Fruit fly (Drosophila melanogaster): ENCODE measurements around the gene CG31909.

The CG31909 gene

DNA sequence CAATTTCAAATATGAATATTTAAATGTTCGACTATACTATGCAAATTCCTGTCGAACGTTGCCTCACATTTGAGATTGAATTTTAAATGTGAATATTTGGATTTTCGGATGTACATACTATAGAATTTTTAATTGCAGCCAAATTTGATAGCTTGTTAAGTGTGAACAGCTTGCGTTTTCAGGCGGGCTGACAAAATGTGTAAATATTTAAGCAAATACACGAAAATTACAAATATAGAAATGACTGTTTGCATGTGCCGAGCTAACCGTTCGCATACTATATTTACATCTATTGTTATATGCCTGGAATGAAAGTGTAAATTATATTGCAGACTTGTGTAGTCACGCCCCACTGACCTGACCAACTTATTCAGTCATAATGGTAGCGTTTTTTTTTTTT, 41.7 kb upstream of the CG31909 start (continued):
- peak; percentile 9 for TF ChIP-seq Blimp-1 (GFP tag; optimal IDR thresholded peaks at IDR 0.05)
- TF ChIP-seq BtbVII (GFP tag; optimal IDR thresholded peaks at IDR 0.05) = peak; percentile 30
- TF ChIP-seq sens (GFP tag) = peak; percentile 65
- peak; percentile 25 for TF ChIP-seq caup (GFP tag; optimal IDR thresholded peaks at IDR 0.05; ENCODE audit: severe bottlenecking)
- TF ChIP-seq PHDP (tag; optimal IDR thresholded peaks at IDR 0.05) = peak; percentile 24
- no peak for TF ChIP-seq zfh1 (GFP tag; IDR thresholded peaks at IDR 0.05)
- TF ChIP-seq org-1 (GFP tag; optimal IDR thresholded peaks at IDR 0.05) = peak; percentile 28
- TF ChIP-seq kni (GFP tag; optimal IDR thresholded peaks at IDR 0.05) = no peak
- TF ChIP-seq CG10431 (GFP tag; optimal IDR thresholded peaks at IDR 0.05) = no peak

DNA sequence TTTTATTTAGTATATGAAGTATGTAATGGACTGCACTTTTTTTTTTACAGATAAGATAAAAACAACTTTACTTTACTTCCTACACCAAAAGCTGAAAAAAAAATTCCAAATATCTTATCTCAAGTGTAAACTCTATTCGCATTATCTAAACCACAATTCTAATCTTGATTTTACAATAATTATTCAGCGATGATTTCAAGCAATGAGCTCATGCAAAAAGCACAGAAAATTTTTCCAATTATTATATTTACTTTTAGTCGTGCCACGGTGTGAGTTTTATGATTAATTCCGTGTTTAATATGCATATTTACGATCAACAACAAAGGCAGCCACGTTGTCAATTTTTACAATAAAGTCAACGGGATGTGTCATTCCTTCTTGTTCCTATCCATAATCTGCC, 41.0 kb upstream of the CG31909 start:
- TF ChIP-seq exex (tag; optimal IDR thresholded peaks at IDR 0.05) (peak; percentile 90), Hsf (GFP tag; optimal IDR thresholded peaks at IDR 0.05) (no peak), sug (tag; optimal IDR thresholded peaks at IDR 0.05) (peak; percentile 22), CG30403 (GFP tag; optimal IDR thresholded peaks at IDR 0.05) (no peak), run (tag; optimal IDR thresholded peaks at IDR 0.05) (peak; percentile 4), sd (tag; optimal IDR thresholded peaks at IDR 0.05) (peak; percentile 10), mirr (GFP tag; optimal IDR thresholded peaks at IDR 0.05) (peak; percentile 77), CHES-1-like (GFP tag; optimal IDR thresholded peaks at IDR 0.05) (no peak), sens (GFP tag) (peak; percentile 26), CG15514 (GFP tag; optimal IDR thresholded peaks at IDR 0.05) (peak; percentile 3), GATAe (GFP tag; conservative IDR thresholded peaks at IDR 0.05) (peak; percentile 50; the same call in 1 of the 2 replicates), dmrt11E (tag; optimal IDR thresholded peaks at IDR 0.05) (no peak), Med (GFP tag) (peak; percentile 1), CG1233 (GFP tag; optimal IDR thresholded peaks at IDR 0.05) (peak; percentile 4), grn (GFP tag; optimal IDR thresholded peaks at IDR 0.05) (peak; percentile 4)

DNA sequence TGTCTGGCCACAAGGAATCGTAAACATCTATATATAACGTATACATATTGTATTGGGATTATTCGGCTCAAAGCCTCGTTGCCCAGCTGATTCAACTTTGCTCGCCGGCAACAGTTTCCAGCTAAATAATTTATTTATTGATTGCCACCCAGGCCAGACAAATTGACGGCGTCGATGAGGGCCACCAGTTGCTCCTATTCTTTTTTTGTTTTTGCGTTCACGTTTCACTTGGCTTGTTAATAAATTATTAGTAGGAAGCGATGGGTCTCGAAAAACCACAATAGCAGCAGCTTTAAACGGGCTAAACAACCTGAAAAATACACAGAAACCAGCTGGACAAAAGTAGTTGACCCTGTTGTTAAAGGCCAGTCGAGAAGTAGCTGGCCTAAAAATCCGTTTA, 40.3 kb upstream of the CG31909 start:
- TF ChIP-seq CG17186 (GFP tag; optimal IDR thresholded peaks at IDR 0.05) = no peak
- TF ChIP-seq nerfin-1 (tag; optimal IDR thresholded peaks at IDR 0.05) = no peak
- TF ChIP-seq Oli (tag; optimal IDR thresholded peaks at IDR 0.05) = no peak
- TF ChIP-seq CG8290 (GFP tag; optimal IDR thresholded peaks at IDR 0.05) = no peak
- TF ChIP-seq CG8290 (tag; optimal IDR thresholded peaks at IDR 0.05) = peak in 1 of 2 experiments; percentile 4
- no peak for TF ChIP-seq CG30020 (tag; optimal IDR thresholded peaks at IDR 0.05)
- no peak for TF ChIP-seq CG1529 (GFP tag; optimal IDR thresholded peaks at IDR 0.05)
- no peak for TF ChIP-seq CG1024 (GFP tag; IDR thresholded peaks at IDR 0.05)
- TF ChIP-seq inv (GFP tag; IDR thresholded peaks at IDR 0.05; ENCODE audit: partially characterized antibody) = no peak
- no peak for TF ChIP-seq CG15479 (GFP tag; optimal IDR thresholded peaks at IDR 0.05)
- no peak for TF ChIP-seq zfh1 (GFP tag; IDR thresholded peaks at IDR 0.05)
- peak; percentile 23; the same call in 1 of the 2 replicates for TF ChIP-seq CG14014 (GFP tag; IDR thresholded peaks at IDR 0.05)
- no peak for TF ChIP-seq CG2889 (GFP tag; IDR thresholded peaks at IDR 0.05)
- TF ChIP-seq eyg (GFP tag; optimal IDR thresholded peaks at IDR 0.05) = no peak
- no peak for TF ChIP-seq CG12219 (GFP tag; optimal IDR thresholded peaks at IDR 0.05)
- no peak for TF ChIP-seq CG8944 (GFP tag; optimal IDR thresholded peaks at IDR 0.05)
- TF ChIP-seq CG10543 (GFP tag; optimal IDR thresholded peaks at IDR 0.05) = peak; percentile 42
- no peak for TF ChIP-seq Aef1 (GFP tag; IDR thresholded peaks at IDR 0.05)
- no peak for TF ChIP-seq hbn (GFP tag; IDR thresholded peaks at IDR 0.05; ENCODE audit: partially characterized antibody)
- peak; percentile 32 for TF ChIP-seq CG15514 (GFP tag; optimal IDR thresholded peaks at IDR 0.05)
- 0 out of 2 replicates have a peak, but pooled peaks have one; percentile 14 for TF ChIP-seq MBD-R2 (GFP tag; IDR thresholded peaks at IDR 0.05)
- TF ChIP-seq cwo (GFP tag; optimal IDR thresholded peaks at IDR 0.05) = peak; percentile 25
- peak; percentile 29 for TF ChIP-seq kah (GFP tag; optimal IDR thresholded peaks at IDR 0.05)
- no peak for TF ChIP-seq ap (GFP tag; IDR thresholded peaks at IDR 0.05)
- no peak for TF ChIP-seq E2f1 (GFP tag; IDR thresholded peaks at IDR 0.05)
- TF ChIP-seq CG10321 (GFP tag; IDR thresholded peaks at IDR 0.05) = no peak
- peak; percentile 47 for TF ChIP-seq CG12769 (tag; optimal IDR thresholded peaks at IDR 0.05)
- no peak for TF ChIP-seq Awh (GFP tag; IDR thresholded peaks at IDR 0.05)
